Fruit fly (Drosophila melanogaster) whole organism, embryonic: ENCODE measurements around the gene Spx.
A peak's percentile ranks its signal among the peaks of the same experiment; 100 is the strongest.

ENCODE experiments used
- Adf1 ChIP-seq: fragments of 200-800 bp; sonication (Bioruptor generic); IDR thresholded peaks from 2 replicates; pipeline ENCODE4 v1.3.6; 2022; ENCODE audit warnings: missing biosample characterization, missing genetic modification characterization
- C15 ChIP-seq: fragments of 200-800 bp; sonication (Bioruptor generic); IDR thresholded peaks from 3 replicates; pipeline ENCODE4 v1.3.6; 2022; ENCODE audit warnings: missing biosample characterization, missing genetic modification characterization
- CG11504 ChIP-seq: fragments of 200-800 bp; sonication (Bioruptor generic); optimal IDR thresholded peaks from 3 replicates; lab custom pipeline; 2019; ENCODE audit warnings: missing biosample characterization, mild to moderate bottlenecking, missing genetic modification characterization, moderate library complexity
- CG12391 ChIP-seq: fragments of 200-800 bp; sonication (Bioruptor generic); optimal IDR thresholded peaks from 3 replicates; lab custom pipeline; 2018; ENCODE audit warnings: missing biosample characterization, mild to moderate bottlenecking, missing genetic modification characterization, moderate library complexity
- CG15269 ChIP-seq: fragments of 200-800 bp; sonication (Bioruptor generic); optimal IDR thresholded peaks from 2 replicates; lab custom pipeline; 2018; ENCODE audit warnings: missing biosample characterization, mild to moderate bottlenecking, missing genetic modification characterization, moderate library complexity
- CG17361 ChIP-seq: fragments of 200-800 bp; sonication (Bioruptor generic); IDR thresholded peaks from 3 replicates; pipeline ENCODE4 v1.3.6; 2022; ENCODE audit warnings: missing biosample characterization, missing genetic modification characterization
- CG17568 ChIP-seq: fragments of 200-800 bp; sonication (Bioruptor generic); optimal IDR thresholded peaks from 2 replicates; lab custom pipeline; 2018; ENCODE audit warnings: missing biosample characterization, mild to moderate bottlenecking, missing genetic modification characterization, moderate library complexity
- CG1832 ChIP-seq: fragments of 200-800 bp; sonication (Bioruptor generic); optimal IDR thresholded peaks from 2 replicates; lab custom pipeline; 2017; ENCODE audit warnings: missing biosample characterization, mild to moderate bottlenecking, missing genetic modification characterization, inconsistent platforms
- CG2120 ChIP-seq: fragments of 200-800 bp; sonication (Bioruptor generic); optimal IDR thresholded peaks from 3 replicates; lab custom pipeline; 2016; ENCODE audit warnings: missing biosample characterization, missing genetic modification characterization
- CG31365 ChIP-seq: fragments of 200-800 bp; sonication (Bioruptor generic); optimal IDR thresholded peaks from 2 replicates; lab custom pipeline; 2018; ENCODE audit warnings: missing biosample characterization, mild to moderate bottlenecking, missing genetic modification characterization
- CG3407 ChIP-seq: fragments of 200-800 bp; sonication (Bioruptor generic); optimal IDR thresholded peaks from 2 replicates; lab custom pipeline; 2018; ENCODE audit warnings: missing biosample characterization, mild to moderate bottlenecking, missing genetic modification characterization
- CG34224 ChIP-seq: fragments of 200-800 bp; sonication (Bioruptor generic); IDR thresholded peaks from 3 replicates; pipeline ENCODE4 v1.3.6; 2022; ENCODE audit warnings: missing biosample characterization, missing genetic modification characterization; ENCODE audit not compliant: partially characterized antibody
- CG3995 ChIP-seq: fragments of 200-800 bp; sonication (Bioruptor generic); optimal IDR thresholded peaks from 3 replicates; lab custom pipeline; 2016; ENCODE audit warnings: missing biosample characterization, missing genetic modification characterization
- CG4854 ChIP-seq: fragments of 200-800 bp; sonication (Bioruptor generic); optimal IDR thresholded peaks from 2 replicates; lab custom pipeline; 2016; ENCODE audit warnings: missing biosample characterization, missing genetic modification characterization, inconsistent platforms
- CG6175 ChIP-seq: fragments of 200-800 bp; sonication (Bioruptor generic); IDR thresholded peaks from 3 replicates; pipeline ENCODE4 v1.3.6; 2022; ENCODE audit warnings: missing biosample characterization, missing genetic modification characterization
- CG6854 ChIP-seq: fragments of 200-800 bp; sonication (Bioruptor generic); optimal IDR thresholded peaks from 3 replicates; lab custom pipeline; 2017; ENCODE audit warnings: missing biosample characterization, mild to moderate bottlenecking, missing genetic modification characterization
- CG7271 ChIP-seq: fragments of 200-800 bp; sonication (Bioruptor generic); optimal IDR thresholded peaks from 2 replicates; lab custom pipeline; 2018; ENCODE audit warnings: missing biosample characterization, mild to moderate bottlenecking, missing genetic modification characterization, moderate library complexity
- CG7839 ChIP-seq: fragments of 200-800 bp; sonication (Bioruptor generic); optimal IDR thresholded peaks from 3 replicates; lab custom pipeline; 2018; ENCODE audit warnings: missing biosample characterization, mild to moderate bottlenecking, missing genetic modification characterization, moderate library complexity
- CG8765 ChIP-seq: fragments of 200-800 bp; sonication (Bioruptor generic); IDR thresholded peaks from 2 replicates; pipeline ENCODE4 v1.3.6; 2022; ENCODE audit warnings: missing biosample characterization, missing genetic modification characterization
- Drgx ChIP-seq: fragments of 200-800 bp; sonication (Bioruptor generic); IDR thresholded peaks from 2 replicates; pipeline ENCODE4 v1.3.6; 2022; ENCODE audit warnings: missing biosample characterization, missing genetic modification characterization
- Hr39 ChIP-seq: fragments of >200 bp; optimal IDR thresholded peaks from 2 replicates; lab custom pipeline; 2017
- Hr51 ChIP-seq, 2 experiments: fragments of 200-800 bp; sonication (Bioruptor generic); optimal IDR thresholded peaks; 2 replicates in 1 of 2; 3 replicates in 1 of 2; lab custom pipeline; 2016 to 2018; ENCODE audit warnings: missing biosample characterization in 2 of 2, missing genetic modification characterization in 2 of 2, mild to moderate bottlenecking in 1 of 2, moderate library complexity in 1 of 2
- Med ChIP-seq: fragments of 200-800 bp; sonication (Bioruptor generic); peaks from one replicate; lab custom pipeline; 2016; ENCODE audit warnings: missing biosample characterization, missing genetic modification characterization, mild to moderate bottlenecking, inconsistent platforms, moderate library complexity
- NC2α ChIP-seq: fragments of 200-800 bp; sonication (Bioruptor generic); optimal IDR thresholded peaks from 2 replicates; lab custom pipeline; 2016; ENCODE audit warnings: missing biosample characterization, missing genetic modification characterization
- NFAT ChIP-seq: fragments of 200-800 bp; sonication (Bioruptor generic); IDR thresholded peaks from 2 replicates; pipeline ENCODE4 v1.3.6; 2022; ENCODE audit warnings: missing biosample characterization, missing genetic modification characterization
- Pdp1 ChIP-seq, 2 experiments: fragments of 200-800 bp; sonication (Bioruptor generic); optimal IDR thresholded peaks; 3 replicates each; lab custom pipeline; 2016; ENCODE audit warnings: missing biosample characterization in 2 of 2, missing genetic modification characterization in 2 of 2, mild to moderate bottlenecking in 1 of 2, moderate library complexity in 1 of 2
- Sry-δ ChIP-seq: fragments of 200-800 bp; sonication (Bioruptor generic); optimal IDR thresholded peaks from 2 replicates; lab custom pipeline; 2016; ENCODE audit warnings: missing biosample characterization, missing genetic modification characterization
- cato ChIP-seq: fragments of 200-800 bp; sonication (Bioruptor generic); optimal IDR thresholded peaks from 2 replicates; lab custom pipeline; 2016; ENCODE audit warnings: missing biosample characterization, missing genetic modification characterization, borderline replicate concordance
- caup ChIP-seq: fragments of 200-800 bp; sonication (Bioruptor generic); optimal IDR thresholded peaks from 3 replicates; lab custom pipeline; 2017; ENCODE audit warnings: missing biosample characterization, mild to moderate bottlenecking, missing genetic modification characterization, moderate library complexity; ENCODE audit not compliant: severe bottlenecking
- chn ChIP-seq: fragments of 200-800 bp; sonication (Bioruptor generic); optimal IDR thresholded peaks from 2 replicates; lab custom pipeline; 2016; ENCODE audit warnings: missing biosample characterization, missing genetic modification characterization
- ci ChIP-seq: fragments of 200-800 bp; sonication (Bioruptor generic); IDR thresholded peaks from 3 replicates; pipeline ENCODE4 v1.3.6; 2022; ENCODE audit warnings: missing biosample characterization, missing genetic modification characterization
- dan ChIP-seq: fragments of 200-800 bp; sonication (Bioruptor generic); IDR thresholded peaks from 2 replicates; pipeline ENCODE4 v1.3.6; 2022; ENCODE audit warnings: missing biosample characterization, missing genetic modification characterization
- gsb ChIP-seq: fragments of 200-800 bp; sonication (Bioruptor generic); IDR thresholded peaks from 2 replicates; pipeline ENCODE4 v1.3.6; 2022; ENCODE audit warnings: missing biosample characterization, missing genetic modification characterization
- h ChIP-seq: fragments of >200 bp; optimal IDR thresholded peaks from 2 replicates; lab custom pipeline; 2017
- slbo ChIP-seq: fragments of 200-800 bp; sonication (Bioruptor generic); IDR thresholded peaks from 2 replicates; pipeline ENCODE4 v1.3.6; 2022; ENCODE audit warnings: missing biosample characterization, missing genetic modification characterization
- sqz ChIP-seq: fragments of 200-800 bp; sonication (Bioruptor generic); optimal IDR thresholded peaks from 3 replicates; lab custom pipeline; 2018; ENCODE audit warnings: missing biosample characterization, mild to moderate bottlenecking, missing genetic modification characterization
- sr ChIP-seq: fragments of 200-800 bp; sonication (Bioruptor generic); IDR thresholded peaks from 3 replicates; pipeline ENCODE4 v1.3.6; 2022; ENCODE audit warnings: missing biosample characterization, missing genetic modification characterization
- tll ChIP-seq, 2 experiments: fragments of 200-800 bp in 1 of 2; fragments of >200 bp in 1 of 2; sonication (Bioruptor generic) in 1 of 2; optimal IDR thresholded peaks; 2 replicates each; lab custom pipeline; 2017 to 2019; ENCODE audit warnings: missing biosample characterization in 2 of 2, missing genetic modification characterization in 2 of 2, mild to moderate bottlenecking in 1 of 2, moderate library complexity in 1 of 2
- vvl ChIP-seq: fragments of 200-800 bp; sonication (Bioruptor generic); IDR thresholded peaks from 2 replicates; pipeline ENCODE4 v1.3.6; 2022; ENCODE audit warnings: missing biosample characterization, missing genetic modification characterization

Gene Spx

DNA sequence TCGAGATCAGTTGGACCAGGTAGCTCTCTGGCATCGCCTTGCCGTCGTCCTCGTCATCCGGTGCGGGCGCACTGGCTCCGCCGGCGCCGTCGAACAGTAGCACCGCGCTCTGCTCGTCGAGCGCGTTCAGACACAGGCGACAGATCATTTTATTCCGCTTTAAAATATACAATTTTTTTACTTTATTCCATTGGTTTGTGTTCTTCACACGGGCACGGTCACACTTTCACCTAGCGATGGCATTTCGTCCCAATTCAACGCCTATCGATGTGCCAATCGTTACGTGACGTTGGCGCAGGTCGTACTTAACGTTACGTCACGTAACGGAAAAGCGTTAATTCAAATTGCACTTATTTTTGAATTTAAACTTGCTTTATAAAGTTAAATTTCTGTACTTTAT, 45.4 kb downstream of the Spx start, which contains the start of gene CG12219 (continued):
- TF ChIP-seq caup (GFP tag; lab: Kevin White, UChicago) (no peak), CG4854 (GFP tag; lab: Kevin White, UChicago) (no peak), Pdp1 (GFP tag; optimal IDR thresholded peaks at IDR 0.05; lab: Kevin White, UChicago) (peak in 1 of 2 experiments; percentile 90), CG3407 (no peak), dan (GFP tag; lab: Robert Waterston, UW) (no peak), CG31365 (tag; lab: Kevin White, UChicago) (no peak), sqz (GFP tag; lab: Kevin White, UChicago) (no peak), vvl (GFP tag; lab: Robert Waterston, UW) (peak; percentile 23; the same call in 1 of the 2 replicates), CG17361 (GFP tag; lab: Robert Waterston, UW) (no peak), CG7271 (tag; lab: Kevin White, UChicago) (no peak), gsb (GFP tag; lab: Robert Waterston, UW) (no peak), CG6854 (GFP tag; lab: Kevin White, UChicago) (no peak), CG17568 (GFP tag; lab: Kevin White, UChicago) (no peak), h (no peak), CG7839 (tag; lab: Kevin White, UChicago) (no peak)

DNA sequence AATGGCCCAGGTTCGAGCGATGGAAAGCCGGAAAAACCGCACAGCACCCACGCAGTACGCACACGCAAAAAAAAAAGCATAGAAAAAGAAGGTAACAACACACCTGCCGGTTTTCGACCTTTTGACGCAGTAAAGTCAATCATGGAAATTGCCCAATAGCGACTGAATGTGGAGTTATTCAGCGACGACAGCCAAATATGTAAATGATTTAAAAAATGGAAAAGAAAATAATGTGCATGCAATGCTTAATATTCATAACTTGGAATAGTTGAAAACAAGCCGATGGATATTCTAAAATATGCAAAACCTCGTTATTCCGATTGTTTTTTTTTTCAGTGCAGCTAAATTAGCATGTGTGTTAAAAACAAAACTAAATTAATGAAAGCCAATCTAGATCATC, 47.6 kb downstream of the Spx start:
- TF ChIP-seq Hr39 (no peak), CG11504 (tag; lab: Kevin White, UChicago) (peak; percentile 29), CG15269 (tag; lab: Kevin White, UChicago) (peak; percentile 2), NFAT (GFP tag; lab: Robert Waterston, UW) (no peak), C15 (GFP tag; lab: Robert Waterston, UW) (no peak), Med (peak; percentile 37), Hr51 (GFP tag; optimal IDR thresholded peaks at IDR 0.05; lab: Kevin White, UChicago) (peak in 1 of 2 experiments; percentile 20), CG2120 (peak; percentile 20), CG12391 (peak; percentile 3), vvl (GFP tag; lab: Robert Waterston, UW) (peak; percentile 22; the same call in 1 of the 2 replicates), sr (peak; percentile 54; the same call in 1 of the 3 replicates), cato (GFP tag; lab: Kevin White, UChicago) (no peak)

DNA sequence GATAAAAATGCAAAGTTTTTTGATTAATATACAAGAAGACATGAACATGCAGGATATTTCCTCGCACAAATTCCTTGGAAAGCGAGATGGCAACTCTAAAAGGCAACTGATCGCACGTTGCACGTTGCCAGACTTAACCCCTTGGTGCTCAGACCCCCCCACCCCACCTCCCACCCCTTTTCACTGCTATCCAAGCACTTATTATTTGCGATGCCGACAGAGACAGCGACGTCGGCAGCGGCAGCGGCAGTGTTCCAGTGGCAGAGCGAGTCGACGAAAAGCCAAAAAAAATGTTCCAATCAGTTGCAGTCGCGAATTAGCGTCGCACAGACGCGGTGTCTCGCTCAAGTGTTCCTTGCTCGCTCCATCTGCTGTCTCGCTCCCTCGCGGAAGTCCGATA, 48.1 kb downstream of the Spx start, which contains the start of gene CG3823:
Gene CG3823 (plus strand): TSS at position 301 of the 400 bp plus-strand sequence.
- TF ChIP-seq CG34224 (GFP tag; lab: Robert Waterston, UW) = no peak
- peak; percentile 21 for TF ChIP-seq CG1832
- no peak for TF ChIP-seq Sry-δ (GFP tag; lab: Kevin White, UChicago)
- TF ChIP-seq CG6175 (GFP tag; lab: Robert Waterston, UW) = 0 out of 3 replicates have a peak, but pooled peaks have one; percentile 18
- TF ChIP-seq Adf1 = peak; percentile 61
- TF ChIP-seq tll (GFP tag; optimal IDR thresholded peaks at IDR 0.05; lab: Kevin White, UChicago) = no peak
- no peak for TF ChIP-seq vvl (GFP tag; lab: Robert Waterston, UW)
- TF ChIP-seq ci = no peak
- TF ChIP-seq, all 482 proteins: peak for 3

DNA sequence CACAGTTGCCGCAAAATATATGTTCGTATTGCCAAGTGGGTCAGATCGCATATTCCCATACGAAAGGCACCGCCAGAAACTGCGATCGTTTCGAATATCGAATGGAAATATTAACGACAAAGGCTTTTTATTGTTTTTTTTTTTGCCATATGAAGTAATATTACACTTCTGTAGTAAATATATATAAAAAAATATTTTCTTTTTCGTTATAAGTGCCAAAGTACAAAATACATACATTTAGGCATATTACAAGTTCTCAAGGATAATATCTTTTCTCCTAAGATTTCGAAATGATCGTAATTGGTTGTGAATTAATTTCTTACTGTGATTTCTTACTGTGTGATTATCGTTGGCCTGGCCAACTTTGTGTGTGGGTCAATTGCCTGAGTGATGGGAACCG, 48.6 kb downstream of the Spx start:
- TF ChIP-seq NC2α (GFP tag; lab: Kevin White, UChicago) (no peak), slbo (GFP tag; lab: Robert Waterston, UW) (no peak), CG8765 (GFP tag; lab: Robert Waterston, UW) (no peak), chn (no peak), Drgx (GFP tag; lab: Robert Waterston, UW) (peak; percentile 26; the same call in 1 of the 2 replicates), CG3995 (GFP tag; lab: Kevin White, UChicago) (no peak)
